Fruit fly (Drosophila melanogaster): ENCODE measurements around the gene CG1812.

Gene CG1812

DNA sequence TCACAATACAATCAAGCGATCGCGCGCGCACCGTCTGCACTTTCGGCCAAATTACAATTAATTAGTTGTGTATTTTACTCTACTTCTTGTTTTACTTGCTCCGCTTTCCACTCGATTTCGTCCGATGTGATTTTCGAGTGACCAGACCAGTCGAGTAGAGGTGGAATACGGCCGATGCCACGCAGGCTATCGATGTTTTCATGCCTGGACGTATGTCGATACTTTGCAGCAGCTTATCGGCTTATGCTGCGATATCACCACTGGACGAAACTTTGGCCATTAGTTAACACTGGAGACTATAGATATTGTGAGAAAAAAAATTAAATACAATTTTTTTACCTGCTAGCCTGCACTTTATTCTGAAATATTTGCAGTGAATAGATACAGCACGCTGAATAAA lies 804 bp upstream of the CG1812 start, which contains the start of gene RhoGAP19D (continued):
- peak; percentile 87 for TF ChIP-seq Rfx (GFP tag; IDR thresholded peaks at IDR 0.05)
- no peak for TF ChIP-seq Oaz (GFP tag; IDR thresholded peaks at IDR 0.05)
- no peak for TF ChIP-seq Atf-2 (GFP tag; optimal IDR thresholded peaks at IDR 0.05)
- peak; percentile 93 for TF ChIP-seq hb (GFP tag; IDR thresholded peaks at IDR 0.05; ENCODE audit: partially characterized antibody)
- TF ChIP-seq Fer1 (GFP tag; optimal IDR thresholded peaks at IDR 0.05): peak; percentile 57
- TF ChIP-seq Fer2 (tag; optimal IDR thresholded peaks at IDR 0.05): no peak
- TF ChIP-seq tx (GFP tag; optimal IDR thresholded peaks at IDR 0.05): peak; percentile 54
- peak; percentile 17 for TF ChIP-seq dmrt11E (tag; optimal IDR thresholded peaks at IDR 0.05)
- TF ChIP-seq Kr (GFP tag; optimal IDR thresholded peaks at IDR 0.05): no peak
- TF ChIP-seq MBD-R2 (GFP tag; IDR thresholded peaks at IDR 0.05): peak; percentile 73
- TF ChIP-seq Mrtf (GFP tag; IDR thresholded peaks at IDR 0.05): no peak
- no peak for TF ChIP-seq Lim3 (GFP tag; IDR thresholded peaks at IDR 0.05)
- peak; percentile 6 for TF ChIP-seq twi (tag; optimal IDR thresholded peaks at IDR 0.05)
- TF ChIP-seq Dek (tag; optimal IDR thresholded peaks at IDR 0.05): peak; percentile 25
- peak; percentile 73 for TF ChIP-seq HLH54F (GFP tag; optimal IDR thresholded peaks at IDR 0.05)
- no peak for TF ChIP-seq yki (optimal IDR thresholded peaks at IDR 0.05)
- TF ChIP-seq Ada2b (GFP tag; IDR thresholded peaks at IDR 0.05): peak; percentile 36; the same call in 1 of the 2 replicates
- TF ChIP-seq chm (GFP tag; IDR thresholded peaks at IDR 0.05): no peak
- peak; percentile 80 for TF ChIP-seq CG33213 (GFP tag; optimal IDR thresholded peaks at IDR 0.05)
- no peak for TF ChIP-seq CG8924 (tag; optimal IDR thresholded peaks at IDR 0.05)
- TF ChIP-seq corto (GFP tag; optimal IDR thresholded peaks at IDR 0.05): no peak
- TF ChIP-seq ac (GFP tag; optimal IDR thresholded peaks at IDR 0.05): no peak
- TF ChIP-seq Hr39 (optimal IDR thresholded peaks at IDR 0.05): no peak
- no peak for TF ChIP-seq CG3065 (GFP tag; optimal IDR thresholded peaks at IDR 0.05)
- peak; percentile 19 for TF ChIP-seq CG1233 (GFP tag; optimal IDR thresholded peaks at IDR 0.05)
- TF ChIP-seq zf30C (GFP tag; optimal IDR thresholded peaks at IDR 0.05): peak; percentile 17
- peak; percentile 71 for TF ChIP-seq gro (GFP tag; optimal IDR thresholded peaks at IDR 0.05)
- peak; percentile 11 for TF ChIP-seq CG15601 (tag; optimal IDR thresholded peaks at IDR 0.05)
- no peak for TF ChIP-seq toy (GFP tag; IDR thresholded peaks at IDR 0.05)
- TF ChIP-seq wek (GFP tag; optimal IDR thresholded peaks at IDR 0.05): peak; percentile 25
- TF ChIP-seq CG1792 (GFP tag; optimal IDR thresholded peaks at IDR 0.05): peak; percentile 63
- 0 out of 2 replicates have a peak, but pooled peaks have one; percentile 26 for TF ChIP-seq E2f1 (GFP tag; IDR thresholded peaks at IDR 0.05)
- TF ChIP-seq pzg (GFP tag; optimal IDR thresholded peaks at IDR 0.05): peak; percentile 96
- TF ChIP-seq repo (GFP tag; optimal IDR thresholded peaks at IDR 0.05): peak; percentile 47
- TF ChIP-seq Lpt (GFP tag; optimal IDR thresholded peaks at IDR 0.05): no peak
- TF ChIP-seq bowl (GFP tag; IDR thresholded peaks at IDR 0.05): no peak
- TF ChIP-seq ham (GFP tag; IDR thresholded peaks at IDR 0.05): no peak
- TF ChIP-seq seq (GFP tag; IDR thresholded peaks at IDR 0.05): no peak
- TF ChIP-seq CG31365 (tag; optimal IDR thresholded peaks at IDR 0.05): no peak
- peak; percentile 73 for TF ChIP-seq CG8290 (GFP tag; optimal IDR thresholded peaks at IDR 0.05)
- peak; percentile 74 to 97 for TF ChIP-seq CG8290 (tag; optimal IDR thresholded peaks at IDR 0.05)
- no peak for TF ChIP-seq CG6175 (GFP tag; IDR thresholded peaks at IDR 0.05)
- TF ChIP-seq CG11560 (tag; IDR thresholded peaks at IDR 0.05): no peak
- peak; percentile 57 for TF ChIP-seq Myb (GFP tag; optimal IDR thresholded peaks at IDR 0.05)
- TF ChIP-seq her (GFP tag; optimal IDR thresholded peaks at IDR 0.05): peak; percentile 42
- no peak for TF ChIP-seq fd64A (GFP tag; optimal IDR thresholded peaks at IDR 0.05)
- TF ChIP-seq scrt (GFP tag; optimal IDR thresholded peaks at IDR 0.05): no peak
- TF ChIP-seq CG18262 (tag; optimal IDR thresholded peaks at IDR 0.05): no peak
- TF ChIP-seq Sry-δ (GFP tag; optimal IDR thresholded peaks at IDR 0.05): peak; percentile 97
- TF ChIP-seq eve (GFP tag; optimal IDR thresholded peaks at IDR 0.05): no peak
- no peak for TF ChIP-seq nerfin-1 (tag; optimal IDR thresholded peaks at IDR 0.05)
- no peak for TF ChIP-seq jigr1 (GFP tag; IDR thresholded peaks at IDR 0.05)
- TF ChIP-seq CG31388 (GFP tag; optimal IDR thresholded peaks at IDR 0.05): no peak
- peak; percentile 11 for TF ChIP-seq CG2678 (tag; optimal IDR thresholded peaks at IDR 0.05)
